Fruit fly (Drosophila melanogaster) S2 (cell line): ENCODE measurements around the gene dock.

Source experiments
- CG8478 ChIP-seq: fragments of >200 bp; optimal IDR thresholded peaks from 2 replicates; lab custom pipeline; 2018
- CTCF ChIP-seq, 2 experiments: fragments of >200 bp; optimal IDR thresholded peaks; 2 replicates each; lab custom pipeline; 2018

Gene dock

dm6 chr2L:857897-858517 lies 32.2 kb downstream of the dock start:
- TF ChIP-seq CTCF (optimal IDR thresholded peaks at IDR 0.05; lab: Kevin White, UChicago) (no peak), CG8478 (lab: Kevin White, UChicago) (no peak)

dm6 chr2L:859897-860296 lies 34.1 kb downstream of the dock start, which contains the start of gene CG13950:
Gene CG13950 (plus strand): TSS chr2L:860197.
- TF ChIP-seq CG8478 (lab: Kevin White, UChicago), result no peak

- TF ChIP-seq CTCF (optimal IDR thresholded peaks at IDR 0.05; lab: Kevin White, UChicago) (no peak), CG8478 (lab: Kevin White, UChicago) (no peak)
Observed at dm6 chr2L:865851-866250, 40.1 kb downstream of the dock start.

- TF ChIP-seq CG8478 (lab: Kevin White, UChicago) (no peak), CTCF (optimal IDR thresholded peaks at IDR 0.05; lab: Kevin White, UChicago) (no peak)
Observed at dm6 chr2L:866950-867744, 41.4 kb downstream of the dock start.

dm6 chr2L:867899-868605 lies 42.3 kb downstream of the dock start, which contains the start of gene aru:
Gene aru (minus strand): TSS chr2L:868354.
- no peak for TF ChIP-seq CG8478 (lab: Kevin White, UChicago)
- TF ChIP-seq CTCF (optimal IDR thresholded peaks at IDR 0.05; lab: Kevin White, UChicago), result no peak

dm6 chr2L:868961-869360 lies 43.2 kb downstream of the dock start:
- TF ChIP-seq CG8478 (lab: Kevin White, UChicago) (no peak), CTCF (optimal IDR thresholded peaks at IDR 0.05; lab: Kevin White, UChicago) (no peak)

- TF ChIP-seq CG8478 (lab: Kevin White, UChicago), result no peak
Observed at dm6 chr2L:869497-870040, 43.8 kb downstream of the dock start, which contains the start of gene dbe. Gene dbe (minus strand): TSS chr2L:869857.

- TF ChIP-seq CTCF (optimal IDR thresholded peaks at IDR 0.05; lab: Kevin White, UChicago) (no peak), CG8478 (lab: Kevin White, UChicago) (no peak)
Observed at dm6 chr2L:870285-870684, 44.5 kb downstream of the dock start, which contains the start of gene PNUTS. Gene PNUTS (plus strand): TSS chr2L:870465.

dm6 chr2L:870749-871418 lies 45.1 kb downstream of the dock start:
- TF ChIP-seq CG8478 (lab: Kevin White, UChicago) (no peak), CTCF (optimal IDR thresholded peaks at IDR 0.05; lab: Kevin White, UChicago) (peak in 1 of 2 experiments; percentile 43)

- no peak for TF ChIP-seq CG8478 (lab: Kevin White, UChicago)
- TF ChIP-seq CTCF (optimal IDR thresholded peaks at IDR 0.05; lab: Kevin White, UChicago), result peak; percentile 88 to 96
Observed at dm6 chr2L:871419-871846, 45.7 kb downstream of the dock start.

- TF ChIP-seq CG8478 (lab: Kevin White, UChicago) (no peak), CTCF (optimal IDR thresholded peaks at IDR 0.05; lab: Kevin White, UChicago) (no peak)
Observed at dm6 chr2L:873724-874504, 48.1 kb downstream of the dock start.

dm6 chr2L:877002-877401 lies 51.2 kb downstream of the dock start, which contains the start of gene ninaA:
Gene ninaA (plus strand): TSS chr2L:877302.
- TF ChIP-seq CTCF (optimal IDR thresholded peaks at IDR 0.05; lab: Kevin White, UChicago) (no peak), CG8478 (lab: Kevin White, UChicago) (no peak)
